Worm (Caenorhabditis elegans): ENCODE measurements around the gene ZK637.4.
"Not testable (repeated sequence)": the region's sequence is repeated elsewhere in the genome, so short reads cannot be mapped to it uniquely, and the experiment has no call there.

The ZK637.4 gene

DNA sequence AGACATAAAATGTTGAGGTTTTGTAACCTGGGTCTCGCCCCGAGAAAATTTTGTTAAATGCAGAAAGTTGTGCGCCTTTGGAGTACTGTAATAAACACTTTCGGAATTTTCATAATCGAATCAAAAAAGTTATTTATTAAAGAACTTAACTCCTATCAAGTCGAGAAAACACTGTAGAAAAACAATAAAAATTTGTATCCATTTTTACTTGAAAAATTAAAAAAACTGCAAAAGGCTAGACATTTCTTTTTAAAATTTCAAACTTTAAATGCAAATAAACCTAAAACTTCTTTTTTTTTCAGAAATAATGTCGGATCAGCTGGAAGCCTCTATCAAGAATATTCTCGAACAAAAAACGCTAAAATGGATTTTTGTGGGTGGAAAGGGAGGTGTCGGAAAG lies 1.2 kb downstream of the ZK637.4 start, which contains the start of gene asna-1:
TSS of gene asna-1 (plus strand) at position 301 of the 400 bp plus-strand sequence.
- TF ChIP-seq ceh-27 (GFP tag; optimal IDR thresholded peaks at IDR 0.05) (no peak), F57C9.4 (tag; optimal IDR thresholded peaks at IDR 0.05) (no peak), egrh-3 (GFP tag; IDR thresholded peaks at IDR 0.05) (no peak), athp-1 (tag; optimal IDR thresholded peaks at IDR 0.05) (no peak)

DNA sequence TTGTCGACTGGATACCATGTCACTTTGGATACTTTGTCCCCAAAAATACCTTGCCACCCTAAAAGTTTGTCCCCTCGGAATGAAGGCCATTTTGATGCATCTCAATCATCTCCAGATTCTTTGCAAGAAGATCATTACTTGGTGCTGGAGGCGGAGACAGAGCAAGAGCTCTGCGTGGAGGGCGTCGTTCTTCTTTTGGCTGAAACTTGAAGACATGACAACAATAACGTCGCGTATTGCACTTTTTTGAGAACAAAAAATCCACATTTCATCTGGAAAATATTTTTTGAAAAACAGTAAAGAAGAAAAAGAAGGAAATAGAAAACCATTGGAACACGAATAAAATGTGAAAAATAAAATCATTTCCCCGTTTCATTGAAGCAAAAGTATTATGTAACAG lies 4.7 kb downstream of the ZK637.4 start:
- TF ChIP-seq Y95B8A.8 (GFP tag; IDR thresholded peaks at IDR 0.05) = peak; percentile 48; the same call in 1 of the 2 replicates
- 0 out of 2 replicates have a peak, but pooled peaks have one; percentile 23 for TF ChIP-seq attf-6 (GFP tag; IDR thresholded peaks at IDR 0.05)
- peak; percentile 96 for TF ChIP-seq Y79H2A.3 (GFP tag; conservative IDR thresholded peaks at IDR 0.05)
- TF ChIP-seq ceh-79 (tag; optimal IDR thresholded peaks at IDR 0.05) = peak; percentile 40
- peak; percentile 34; the same call in 1 of the 2 replicates for TF ChIP-seq F33H1.4 (GFP tag; IDR thresholded peaks at IDR 0.05)
- peak; percentile 47; the same call in 1 of the 2 replicates for TF ChIP-seq B0019.2 (GFP tag; conservative IDR thresholded peaks at IDR 0.05)
- peak; percentile 38; the same call in 1 of the 2 replicates for TF ChIP-seq Y56A3A.18 (GFP tag; IDR thresholded peaks at IDR 0.05)
- TF ChIP-seq cebp-1 (GFP tag; IDR thresholded peaks at IDR 0.05) = not testable (repeated sequence)
- TF ChIP-seq cebp-1 (tag; optimal IDR thresholded peaks at IDR 0.05) = peak; percentile 15
- TF ChIP-seq hsf-1 (GFP tag; IDR thresholded peaks at IDR 0.05) = 0 out of 2 replicates have a peak, but pooled peaks have one; percentile 48
- TF ChIP-seq madf-6 (GFP tag; IDR thresholded peaks at IDR 0.05) = peak; percentile 70
- TF ChIP-seq aptf-3 (GFP tag; IDR thresholded peaks at IDR 0.05) = 0 out of 2 replicates have a peak, but pooled peaks have one; percentile 54
- TF ChIP-seq hrde-1 (tag; optimal IDR thresholded peaks at IDR 0.05; ENCODE audit: borderline replicate concordance) = peak; percentile 35

DNA sequence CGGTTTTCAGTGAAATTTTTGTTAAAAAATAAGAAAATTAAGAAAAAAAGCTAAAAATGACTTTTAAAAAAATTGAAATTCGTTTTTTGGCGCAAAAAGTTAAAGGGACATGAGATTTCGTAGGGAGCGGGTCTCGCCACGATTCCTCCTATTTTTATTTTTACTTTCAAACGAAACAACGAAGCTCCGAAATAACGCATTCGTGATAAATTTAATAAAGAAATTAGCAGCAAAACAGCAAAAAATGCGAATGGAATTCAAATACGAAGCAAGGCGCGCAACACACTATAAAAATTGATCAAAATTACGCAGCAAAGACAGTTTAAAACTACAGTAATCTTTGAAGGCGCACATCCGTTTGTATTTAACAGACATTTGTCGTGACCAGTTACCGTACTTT lies 6.2 kb downstream of the ZK637.4 start:
- peak; percentile 73 for TF ChIP-seq xnd-1 (tag; optimal IDR thresholded peaks at IDR 0.05)
- TF ChIP-seq attf-5 (GFP tag; optimal IDR thresholded peaks at IDR 0.05) = peak; percentile 31
- TF ChIP-seq F57A8.1 (GFP tag; optimal IDR thresholded peaks at IDR 0.05) = no peak
- no peak for TF ChIP-seq F52B5.7 (tag; optimal IDR thresholded peaks at IDR 0.05)
- TF ChIP-seq F23B12.7 (tag; optimal IDR thresholded peaks at IDR 0.05; ENCODE audit: insufficient read depth) = peak; percentile 23
- peak; percentile 74 for TF ChIP-seq ceh-91 (GFP tag; IDR thresholded peaks at IDR 0.05)
- peak; percentile 73 for TF ChIP-seq dpl-1 (GFP tag; optimal IDR thresholded peaks at IDR 0.05)
- peak; percentile 16 for TF ChIP-seq him-1 (tag; optimal IDR thresholded peaks at IDR 0.05)
- no peak for TF ChIP-seq unc-130 (GFP tag; optimal IDR thresholded peaks at IDR 0.05)
- TF ChIP-seq nfyb-1 (GFP tag; IDR thresholded peaks at IDR 0.05) = peak; percentile 56; the same call in 1 of the 2 replicates
- TF ChIP-seq lir-1 (GFP tag; conservative IDR thresholded peaks at IDR 0.05) = no peak
- TF ChIP-seq lin-54 (GFP tag; optimal IDR thresholded peaks at IDR 0.05) = peak; percentile 62
- peak; percentile 78 for TF ChIP-seq snpc-3.4 (tag; optimal IDR thresholded peaks at IDR 0.05)
- no peak for TF ChIP-seq mxl-1 (tag; optimal IDR thresholded peaks at IDR 0.05)
- peak; percentile 91 for TF ChIP-seq F33H1.4 (GFP tag; IDR thresholded peaks at IDR 0.05)
- no peak for TF ChIP-seq F10E7.11 (tag; optimal IDR thresholded peaks at IDR 0.05)
- no peak for TF ChIP-seq F49E8.2 (tag; optimal IDR thresholded peaks at IDR 0.05; ENCODE audit: insufficient read depth)
- TF ChIP-seq F57C9.4 (tag; optimal IDR thresholded peaks at IDR 0.05) = no peak
- no peak for TF ChIP-seq ZK185.1 (tag; optimal IDR thresholded peaks at IDR 0.05; ENCODE audit: poor library complexity, severe bottlenecking)
- TF ChIP-seq dox-1 (GFP tag; IDR thresholded peaks at IDR 0.05) = peak; percentile 48
- TF ChIP-seq efl-1 (GFP tag; optimal IDR thresholded peaks at IDR 0.05) = peak; percentile 83
- TF ChIP-seq snpc-1.1 (tag; optimal IDR thresholded peaks at IDR 0.05; ENCODE audit: insufficient read depth) = no peak
- peak; percentile 33 for TF ChIP-seq athp-1 (tag; optimal IDR thresholded peaks at IDR 0.05)
- peak; percentile 76 for TF ChIP-seq madf-8 (GFP tag; conservative IDR thresholded peaks at IDR 0.05)
- TF ChIP-seq Y56A3A.18 (GFP tag; IDR thresholded peaks at IDR 0.05) = no peak
- TF ChIP-seq ztf-18 (tag; optimal IDR thresholded peaks at IDR 0.05) = peak; percentile 43
- TF ChIP-seq B0035.1 (tag; optimal IDR thresholded peaks at IDR 0.05) = no peak
- no peak for TF ChIP-seq nfya-1 (tag; optimal IDR thresholded peaks at IDR 0.05; ENCODE audit: borderline replicate concordance, insufficient read depth)
- TF ChIP-seq Y95B8A.8 (GFP tag; IDR thresholded peaks at IDR 0.05) = 0 out of 2 replicates have a peak, but pooled peaks have one; percentile 5
- no peak for TF ChIP-seq lin-26 (GFP tag; IDR thresholded peaks at IDR 0.05)
- no peak for TF ChIP-seq F55B11.4 (tag; optimal IDR thresholded peaks at IDR 0.05; ENCODE audit: borderline replicate concordance, insufficient read depth)
